Fruit fly (Drosophila melanogaster): ENCODE results near the gene CG10038.

- no peak for TF ChIP-seq D1 (tag; optimal IDR thresholded peaks at IDR 0.05)
- no peak for TF ChIP-seq Pif1A (GFP tag; optimal IDR thresholded peaks at IDR 0.05)
- no peak for TF ChIP-seq CG15710 (tag; optimal IDR thresholded peaks at IDR 0.05)
- no peak for TF ChIP-seq CG4496 (GFP tag; IDR thresholded peaks at IDR 0.05)
- TF ChIP-seq EcR (GFP tag; optimal IDR thresholded peaks at IDR 0.05), result peak; percentile 25
These were observed 22.4 kb upstream of the CG10038 start, which contains the start of gene GstD3 for dm6 chr3R:12372800-12373199.
